Worm (Caenorhabditis elegans): Measurements from ENCODE around the gene sulp-2.

DNA sequence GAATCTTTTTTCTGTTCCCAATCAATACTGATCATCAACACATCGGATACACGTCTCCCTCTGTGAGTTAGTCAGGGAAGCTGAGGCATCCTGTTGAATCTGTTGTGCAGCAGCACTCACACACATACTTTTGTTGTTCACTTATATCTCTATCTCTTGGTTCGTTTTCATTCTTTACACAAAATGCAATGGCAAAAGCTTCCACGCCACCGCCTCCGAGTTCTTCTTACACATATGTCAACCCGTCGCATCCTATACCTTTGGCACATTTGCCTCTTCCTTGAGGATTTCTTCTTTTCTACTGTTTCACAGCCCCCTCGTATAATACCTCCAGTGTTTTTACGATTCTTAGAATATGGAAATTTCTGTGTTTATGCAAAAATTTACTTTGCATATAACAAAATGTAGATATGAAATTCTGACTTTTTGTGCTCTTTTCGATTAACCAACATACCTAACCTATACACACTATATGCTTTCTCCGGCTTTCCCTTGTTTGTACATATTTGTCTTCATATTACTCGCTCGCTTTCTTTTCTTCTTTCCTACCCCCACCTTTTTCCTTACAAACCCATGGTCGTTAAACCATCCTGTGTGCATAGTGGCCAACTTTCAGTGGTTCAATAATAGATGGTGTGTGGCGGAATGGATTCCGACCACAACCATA is 6.5 kb downstream of the sulp-2 start, which contains the start of gene unc-97:
- TF ChIP-seq unc-130 (GFP tag; optimal IDR thresholded peaks at IDR 0.05) (no peak), madf-3 (GFP tag; IDR thresholded peaks at IDR 0.05) (no peak), akir-1 (GFP tag; optimal IDR thresholded peaks at IDR 0.05) (no peak), pha-4 (tag; optimal IDR thresholded peaks at IDR 0.05) (no peak), F55B11.4 (tag; optimal IDR thresholded peaks at IDR 0.05; ENCODE audit: borderline replicate concordance, insufficient read depth) (no peak), ama-1 (optimal IDR thresholded peaks at IDR 0.05) (no peak), ama-1 (GFP tag; optimal IDR thresholded peaks at IDR 0.05) (no peak), lin-35 (GFP tag; optimal IDR thresholded peaks at IDR 0.05) (no peak)
